Fruit fly (Drosophila melanogaster) whole organism, embryonic: ENCODE measurements around the gene Hrd3.
A peak's percentile ranks its signal among the peaks of the same experiment; 100 is the strongest.

Source experiments
- Ada2b ChIP-seq: fragments of 200-800 bp; sonication (Bioruptor generic); IDR thresholded peaks from 2 replicates; pipeline ENCODE4 v1.3.6; 2022; ENCODE audit warnings: missing biosample characterization, missing genetic modification characterization
- Bteb2 ChIP-seq: fragments of 200-800 bp; sonication (Bioruptor generic); optimal IDR thresholded peaks from 2 replicates; lab custom pipeline; 2016; ENCODE audit warnings: missing biosample characterization, missing genetic modification characterization
- CG10654 ChIP-seq: fragments of 200-800 bp; sonication (Bioruptor generic); optimal IDR thresholded peaks from 2 replicates; lab custom pipeline; 2016; ENCODE audit warnings: missing biosample characterization, missing genetic modification characterization
- CG11456 ChIP-seq: fragments of 200-800 bp; sonication (Bioruptor generic); IDR thresholded peaks from 3 replicates; pipeline ENCODE4 v1.3.6; 2022; ENCODE audit warnings: missing biosample characterization, missing genetic modification characterization
- CG12744 ChIP-seq: fragments of 200-800 bp; sonication (Bioruptor generic); optimal IDR thresholded peaks from 2 replicates; lab custom pipeline; 2016; ENCODE audit warnings: missing biosample characterization, missing genetic modification characterization
- CG14050 ChIP-seq: fragments of 200-800 bp; sonication (Bioruptor generic); IDR thresholded peaks from 3 replicates; pipeline ENCODE4 v1.3.6; 2022; ENCODE audit warnings: missing biosample characterization, missing genetic modification characterization
- CG17912 ChIP-seq: fragments of 200-800 bp; sonication (Bioruptor generic); optimal IDR thresholded peaks from 2 replicates; lab custom pipeline; 2018; ENCODE audit warnings: missing biosample characterization, mild to moderate bottlenecking, missing genetic modification characterization
- CG18619 ChIP-seq: fragments of 200-800 bp; sonication (Bioruptor generic); optimal IDR thresholded peaks from 3 replicates; lab custom pipeline; 2017; ENCODE audit warnings: missing biosample characterization, mild to moderate bottlenecking, missing genetic modification characterization
- CG2678 ChIP-seq: fragments of 200-800 bp; sonication (Bioruptor generic); optimal IDR thresholded peaks from 3 replicates; lab custom pipeline; 2019; ENCODE audit warnings: missing biosample characterization, mild to moderate bottlenecking, missing genetic modification characterization, moderate library complexity
- CG2875 ChIP-seq: fragments of 200-800 bp; sonication (Bioruptor generic); optimal IDR thresholded peaks from 2 replicates; lab custom pipeline; 2017; ENCODE audit warnings: missing biosample characterization, mild to moderate bottlenecking, missing genetic modification characterization, missing genetic modification reagents
- CG3065 ChIP-seq: fragments of 200-800 bp; sonication (Bioruptor generic); optimal IDR thresholded peaks from 2 replicates; lab custom pipeline; 2016; ENCODE audit warnings: missing biosample characterization, missing genetic modification characterization
- CG3281 ChIP-seq: fragments of 200-800 bp; sonication (Bioruptor generic); optimal IDR thresholded peaks from 3 replicates; lab custom pipeline; 2017; ENCODE audit warnings: missing biosample characterization, mild to moderate bottlenecking, missing genetic modification characterization
- CG3847 ChIP-seq: fragments of 200-800 bp; sonication (Bioruptor generic); IDR thresholded peaks from 2 replicates; pipeline ENCODE4 v1.3.6; 2022; ENCODE audit warnings: missing biosample characterization, missing genetic modification characterization
- CG4282 ChIP-seq: fragments of 200-800 bp; sonication (Bioruptor generic); optimal IDR thresholded peaks from 2 replicates; lab custom pipeline; 2016; ENCODE audit warnings: missing biosample characterization, missing genetic modification characterization
- CG4617 ChIP-seq: fragments of 200-800 bp; sonication (Bioruptor generic); optimal IDR thresholded peaks from 3 replicates; lab custom pipeline; 2016; ENCODE audit warnings: missing biosample characterization, missing genetic modification characterization, borderline replicate concordance
- CG6683 ChIP-seq: fragments of 200-800 bp; sonication (Bioruptor generic); optimal IDR thresholded peaks from 2 replicates; lab custom pipeline; 2017; ENCODE audit warnings: missing biosample characterization, mild to moderate bottlenecking, missing genetic modification characterization, missing genetic modification reagents
- CG7271 ChIP-seq: fragments of 200-800 bp; sonication (Bioruptor generic); optimal IDR thresholded peaks from 2 replicates; lab custom pipeline; 2018; ENCODE audit warnings: missing biosample characterization, mild to moderate bottlenecking, missing genetic modification characterization, moderate library complexity
- CG7839 ChIP-seq: fragments of 200-800 bp; sonication (Bioruptor generic); optimal IDR thresholded peaks from 3 replicates; lab custom pipeline; 2018; ENCODE audit warnings: missing biosample characterization, mild to moderate bottlenecking, missing genetic modification characterization, moderate library complexity
- Dbx ChIP-seq: fragments of 200-800 bp; sonication (Bioruptor generic); IDR thresholded peaks from 3 replicates; pipeline ENCODE4 v1.3.6; 2022; ENCODE audit warnings: missing biosample characterization, missing genetic modification characterization
- Dll ChIP-seq: fragments of 200-800 bp; sonication (Bioruptor generic); IDR thresholded peaks from 4 replicates; pipeline ENCODE4 v1.3.6; 2022; ENCODE audit warnings: missing biosample characterization, missing genetic modification characterization; ENCODE audit not compliant: partially characterized antibody
- E2f1 ChIP-seq: fragments of 200-800 bp; sonication (Bioruptor generic); IDR thresholded peaks from 2 replicates; pipeline ENCODE4 v1.3.6; 2022; ENCODE audit warnings: missing biosample characterization, missing genetic modification characterization
- Eip74EF ChIP-seq, 2 experiments: fragments of 200-800 bp in 1 of 2; fragments of >200 bp in 1 of 2; sonication (Bioruptor generic) in 1 of 2; optimal IDR thresholded peaks; 2 replicates each; lab custom pipeline; 2017 to 2019; ENCODE audit warnings: missing biosample characterization in 2 of 2, missing genetic modification characterization in 2 of 2, mild to moderate bottlenecking in 1 of 2, moderate library complexity in 1 of 2
- Elba2 ChIP-seq: fragments of 200-800 bp; sonication (Bioruptor generic); optimal IDR thresholded peaks from 3 replicates; lab custom pipeline; 2016; ENCODE audit warnings: missing biosample characterization, missing genetic modification characterization
- Fer3 ChIP-seq: fragments of 200-800 bp; sonication (Bioruptor generic); optimal IDR thresholded peaks from 2 replicates; lab custom pipeline; 2018; ENCODE audit warnings: missing biosample characterization, mild to moderate bottlenecking, missing genetic modification characterization, moderate library complexity
- Hr3 ChIP-seq: fragments of 200-800 bp; sonication (Bioruptor generic); optimal IDR thresholded peaks from 3 replicates; lab custom pipeline; 2016; ENCODE audit warnings: missing biosample characterization, missing genetic modification characterization
- Lhr ChIP-seq: fragments of 200-800 bp; sonication (Bioruptor generic); optimal IDR thresholded peaks from 3 replicates; lab custom pipeline; 2017; ENCODE audit warnings: mild to moderate bottlenecking, missing biosample characterization, missing genetic modification reagents, missing genetic modification characterization
- NFAT ChIP-seq: fragments of 200-800 bp; sonication (Bioruptor generic); IDR thresholded peaks from 2 replicates; pipeline ENCODE4 v1.3.6; 2022; ENCODE audit warnings: missing biosample characterization, missing genetic modification characterization
- Sox100B ChIP-seq: fragments of 200-800 bp; sonication (Bioruptor generic); optimal IDR thresholded peaks from 3 replicates; lab custom pipeline; 2018; ENCODE audit warnings: missing biosample characterization, mild to moderate bottlenecking, missing genetic modification characterization
- Usf ChIP-seq: fragments of 200-800 bp; sonication (Bioruptor generic); optimal IDR thresholded peaks from 2 replicates; lab custom pipeline; 2017; ENCODE audit warnings: missing genotype, missing biosample characterization, missing genetic modification characterization
- abd-A ChIP-seq: fragments of 200-800 bp; sonication (Bioruptor generic); optimal IDR thresholded peaks from 3 replicates; lab custom pipeline; 2019; ENCODE audit warnings: missing biosample characterization, mild to moderate bottlenecking, missing genetic modification characterization, moderate library complexity
- bbx ChIP-seq: fragments of 200-800 bp; sonication (Bioruptor generic); IDR thresholded peaks from 2 replicates; pipeline ENCODE4 v1.3.6; 2022; ENCODE audit warnings: missing biosample characterization, missing genetic modification characterization; ENCODE audit not compliant: partially characterized antibody
- bowl ChIP-seq: fragments of 200-800 bp; sonication (Bioruptor generic); IDR thresholded peaks from 2 replicates; pipeline ENCODE4 v1.3.6; 2022; ENCODE audit warnings: missing biosample characterization, missing genetic modification characterization
- bsh ChIP-seq, 2 experiments: fragments of 200-800 bp; sonication (Bioruptor generic); optimal IDR thresholded peaks; 2 replicates each; lab custom pipeline; 2017 to 2018; ENCODE audit warnings: mild to moderate bottlenecking in 2 of 2, missing biosample characterization in 2 of 2, missing genetic modification characterization in 2 of 2, moderate library complexity in 1 of 2
- danr ChIP-seq: fragments of 200-800 bp; sonication (Bioruptor generic); IDR thresholded peaks from 2 replicates; pipeline ENCODE4 v1.3.6; 2022; ENCODE audit warnings: missing biosample characterization, missing genetic modification characterization
- dati ChIP-seq: fragments of 200-800 bp; sonication (Bioruptor generic); IDR thresholded peaks from 2 replicates; pipeline ENCODE4 v1.3.6; 2022; ENCODE audit warnings: missing biosample characterization, missing genetic modification characterization
- disco-r ChIP-seq: fragments of 200-800 bp; sonication (Bioruptor generic); optimal IDR thresholded peaks from 2 replicates; lab custom pipeline; 2016; ENCODE audit warnings: missing biosample characterization, missing genetic modification characterization
- ftz-f1 ChIP-seq: fragments of 200-800 bp; sonication (Bioruptor generic); optimal IDR thresholded peaks from 2 replicates; lab custom pipeline; 2016; ENCODE audit warnings: missing biosample characterization, missing genetic modification characterization
- gt ChIP-seq: fragments of 200-800 bp; sonication (Bioruptor generic); IDR thresholded peaks from 2 replicates; pipeline ENCODE4 v1.3.6; 2022; ENCODE audit warnings: missing biosample characterization, missing genetic modification characterization
- kay ChIP-seq: fragments of 200-800 bp; sonication (Bioruptor generic); optimal IDR thresholded peaks from 2 replicates; lab custom pipeline; 2016; ENCODE audit warnings: missing biosample characterization, missing genetic modification characterization
- maf-S ChIP-seq: fragments of 200-800 bp; sonication (Bioruptor generic); optimal IDR thresholded peaks from 2 replicates; lab custom pipeline; 2016; ENCODE audit warnings: missing biosample characterization, missing genetic modification characterization
- pho ChIP-seq: fragments of 200-800 bp; sonication (Bioruptor generic); optimal IDR thresholded peaks from 2 replicates; lab custom pipeline; 2016; ENCODE audit warnings: missing biosample characterization, missing genetic modification characterization
- pnt ChIP-seq: fragments of 200-800 bp; sonication (Bioruptor generic); optimal IDR thresholded peaks from 3 replicates; lab custom pipeline; 2016; ENCODE audit warnings: missing biosample characterization, missing genetic modification characterization
- ranshi ChIP-seq: fragments of 200-800 bp; sonication (Bioruptor generic); IDR thresholded peaks from 2 replicates; pipeline ENCODE4 v1.3.6; 2022; ENCODE audit warnings: missing biosample characterization, missing genetic modification characterization
- repo ChIP-seq: fragments of 200-800 bp; sonication (Bioruptor generic); optimal IDR thresholded peaks from 2 replicates; lab custom pipeline; 2016; ENCODE audit warnings: missing biosample characterization, missing genetic modification characterization
- slou ChIP-seq: fragments of 200-800 bp; sonication (Bioruptor generic); optimal IDR thresholded peaks from 3 replicates; lab custom pipeline; 2016; ENCODE audit warnings: missing biosample characterization, missing genetic modification characterization
- slp2 ChIP-seq: fragments of 200-800 bp; sonication (Bioruptor generic); optimal IDR thresholded peaks from 2 replicates; lab custom pipeline; 2016; ENCODE audit warnings: missing biosample characterization, missing genetic modification characterization
- sr ChIP-seq: fragments of 200-800 bp; sonication (Bioruptor generic); IDR thresholded peaks from 3 replicates; pipeline ENCODE4 v1.3.6; 2022; ENCODE audit warnings: missing biosample characterization, missing genetic modification characterization
- tap ChIP-seq: fragments of 200-800 bp; optimal IDR thresholded peaks from 3 replicates; lab custom pipeline; 2019; ENCODE audit warnings: missing biosample characterization, mild to moderate bottlenecking, missing genetic modification characterization, moderate library complexity
- tgo ChIP-seq: fragments of 200-800 bp; sonication (Bioruptor generic); IDR thresholded peaks from 3 replicates; pipeline ENCODE4 v1.3.6; 2022; ENCODE audit warnings: missing biosample characterization, missing genetic modification characterization
- ttk ChIP-seq: fragments of 200-800 bp; sonication (Bioruptor generic); IDR thresholded peaks from 2 replicates; pipeline ENCODE4 v2.1.2; 2022; ENCODE audit warnings: missing biosample characterization, missing genetic modification characterization
- zfh2 ChIP-seq: fragments of 200-800 bp; sonication (Bioruptor generic); optimal IDR thresholded peaks from 2 replicates; lab custom pipeline; 2016; ENCODE audit warnings: missing biosample characterization, missing genetic modification characterization

Gene Hrd3

dm6 chr3R:23783961-23784360 is 25.6 kb upstream of the Hrd3 start (continued):
- no peak for TF ChIP-seq ftz-f1 (GFP tag; lab: Kevin White, UChicago)
- peak; percentile 84 for TF ChIP-seq CG2875
- no peak for TF ChIP-seq Dbx (GFP tag; lab: Robert Waterston, UW)
- TF ChIP-seq E2f1, result peak; percentile 66
- peak; percentile 61 for TF ChIP-seq pnt (GFP tag; lab: Kevin White, UChicago)
- TF ChIP-seq CG3281 (GFP tag; lab: Kevin White, UChicago), result peak; percentile 42
- no peak for TF ChIP-seq bowl (GFP tag; lab: Robert Waterston, UW)
- TF ChIP-seq Fer3 (tag; lab: Kevin White, UChicago), result peak; percentile 54
- TF ChIP-seq Dll (GFP tag; lab: Robert Waterston, UW), result no peak
- peak; percentile 26 for TF ChIP-seq CG6683 (GFP tag; lab: Kevin White, UChicago)
- TF ChIP-seq bbx (GFP tag; lab: Robert Waterston, UW), result no peak
- TF ChIP-seq CG11456, result no peak
- TF ChIP-seq gt (GFP tag; lab: Robert Waterston, UW), result no peak
- peak; percentile 31 for TF ChIP-seq CG12744 (GFP tag; lab: Kevin White, UChicago)
- no peak for TF ChIP-seq pho (GFP tag; lab: Kevin White, UChicago)
- peak; percentile 50 for TF ChIP-seq slp2 (GFP tag; lab: Kevin White, UChicago)
- TF ChIP-seq Hr3, result peak; percentile 68
- TF ChIP-seq Sox100B (GFP tag; lab: Kevin White, UChicago), result peak; percentile 79
- peak; percentile 31; the same call in 1 of the 3 replicates for TF ChIP-seq CG14050
- TF ChIP-seq CG4617 (GFP tag; lab: Kevin White, UChicago), result peak; percentile 50
- peak; percentile 87 to 92 for TF ChIP-seq bsh (GFP tag; optimal IDR thresholded peaks at IDR 0.05; lab: Kevin White, UChicago)
- TF ChIP-seq CG10654 (GFP tag; lab: Kevin White, UChicago), result peak; percentile 56
- TF ChIP-seq kay (GFP tag; lab: Kevin White, UChicago), result no peak
- no peak for TF ChIP-seq Ada2b (GFP tag; lab: Robert Waterston, UW)
- TF ChIP-seq zfh2 (GFP tag; lab: Kevin White, UChicago), result no peak
- peak; percentile 46; the same call in 1 of the 2 replicates for TF ChIP-seq danr (GFP tag; lab: Robert Waterston, UW)
- TF ChIP-seq CG3847 (GFP tag; lab: Robert Waterston, UW), result peak; percentile 50
- peak; percentile 10 for TF ChIP-seq CG3065
- no peak for TF ChIP-seq sr (GFP tag; lab: Robert Waterston, UW)
- peak; percentile 25 for TF ChIP-seq CG4282 (GFP tag; lab: Kevin White, UChicago)
- peak; percentile 8 for TF ChIP-seq CG7271 (tag; lab: Kevin White, UChicago)
- peak; percentile 70 for TF ChIP-seq Lhr (GFP tag; lab: Kevin White, UChicago)
- peak; percentile 60 for TF ChIP-seq ttk (GFP tag; lab: Robert Waterston, UW)
- TF ChIP-seq CG17912 (GFP tag; lab: Kevin White, UChicago), result no peak
- TF ChIP-seq Bteb2 (GFP tag; lab: Kevin White, UChicago), result peak; percentile 18
- peak; percentile 50 for TF ChIP-seq CG18619 (GFP tag; lab: Kevin White, UChicago)
- TF ChIP-seq Usf (GFP tag; lab: Kevin White, UChicago), result peak; percentile 5
- TF ChIP-seq tap (tag; lab: Kevin White, UChicago), result peak; percentile 45
- no peak for TF ChIP-seq maf-S (GFP tag; lab: Kevin White, UChicago)
- peak; percentile 14 for TF ChIP-seq disco-r
- peak; percentile 80 for TF ChIP-seq CG2678
- no peak for TF ChIP-seq NFAT (GFP tag; lab: Robert Waterston, UW)
- TF ChIP-seq repo (GFP tag; lab: Kevin White, UChicago), result no peak
- peak in 1 of 2 experiments; percentile 54 for TF ChIP-seq Eip74EF (GFP tag; optimal IDR thresholded peaks at IDR 0.05; lab: Kevin White, UChicago)
- peak; percentile 60; the same call in 1 of the 2 replicates for TF ChIP-seq ranshi (GFP tag; lab: Robert Waterston, UW)
- TF ChIP-seq CG7839 (tag; lab: Kevin White, UChicago), result peak; percentile 83
- TF ChIP-seq abd-A (tag; lab: Kevin White, UChicago), result no peak
- TF ChIP-seq Elba2 (GFP tag; lab: Kevin White, UChicago), result no peak
- TF ChIP-seq dati, result no peak
- TF ChIP-seq slou (GFP tag; lab: Kevin White, UChicago), result no peak
- TF ChIP-seq tgo (GFP tag; lab: Robert Waterston, UW), result peak; percentile 34; the same call in 2 of the 3 replicates
